Worm (Caenorhabditis elegans) whole organism, young adult: ENCODE results near the gene K03H6.5.
A peak's percentile ranks its signal among the peaks of the same experiment; 100 is the strongest.
"Not testable (repeated sequence)": the region's sequence is repeated elsewhere in the genome, so short reads cannot be mapped to it uniquely, and the experiment has no call there.

Experiments used
- B0261.1 ChIP-seq: sonication (generic microtip); optimal IDR thresholded peaks from 2 replicates; lab custom pipeline; 2016; ENCODE audit warnings: mild to moderate bottlenecking, missing genetic modification characterization, moderate library complexity, missing compliant biosample characterization
- B0336.3 ChIP-seq: fragments of 200-800 bp; sonication (Bioruptor generic); IDR thresholded peaks from 2 replicates; pipeline ENCODE4 v1.3.6; 2022; ENCODE audit warnings: missing genetic modification characterization, missing compliant biosample characterization
- F23B12.7 ChIP-seq: sonication (generic microtip); optimal IDR thresholded peaks from 2 replicates; lab custom pipeline; 2017; ENCODE audit warnings: missing genetic modification characterization, mild to moderate bottlenecking, missing compliant biosample characterization, antibody characterized with exemption, moderate library complexity; ENCODE audit not compliant: insufficient read depth
- F33H1.4 ChIP-seq: fragments of 200-800 bp; sonication (Bioruptor generic); IDR thresholded peaks from 2 replicates; pipeline ENCODE4 v1.3.6; 2022; ENCODE audit warnings: missing genetic modification reagents, missing genetic modification characterization, missing compliant biosample characterization
- F49E8.2 ChIP-seq: sonication (generic microtip); optimal IDR thresholded peaks from 3 replicates; lab custom pipeline; 2017; ENCODE audit warnings: missing genetic modification characterization, mild to moderate bottlenecking, missing compliant biosample characterization, antibody characterized with exemption, moderate library complexity; ENCODE audit not compliant: insufficient read depth
- F52B5.7 ChIP-seq: sonication (generic microtip); optimal IDR thresholded peaks from 2 replicates; lab custom pipeline; 2016; ENCODE audit warnings: mild to moderate bottlenecking, missing genetic modification characterization, missing compliant biosample characterization
- T07F8.4 ChIP-seq: sonication (generic microtip); optimal IDR thresholded peaks from 2 replicates; lab custom pipeline; 2016; ENCODE audit warnings: mild to moderate bottlenecking, missing genetic modification characterization, moderate library complexity, missing compliant biosample characterization
- Y53F4B.3 ChIP-seq: fragments of 200-800 bp; sonication (Bioruptor generic); IDR thresholded peaks from 2 replicates; pipeline ENCODE4 v1.3.6; 2022; ENCODE audit warnings: missing genetic modification reagents, missing genetic modification characterization, missing compliant biosample characterization
- ZK185.1 ChIP-seq: sonication (generic microtip); optimal IDR thresholded peaks from 2 replicates; lab custom pipeline; 2016; ENCODE audit warnings: mild to moderate bottlenecking, missing genetic modification characterization, missing compliant biosample characterization; ENCODE audit not compliant: poor library complexity, severe bottlenecking
- aptf-2 ChIP-seq: fragments of 200-800 bp; sonication (Bioruptor generic); conservative IDR thresholded peaks from 2 replicates; pipeline ENCODE4 v1.3.6; 2022; ENCODE audit warnings: missing genetic modification reagents, missing genetic modification characterization, missing compliant biosample characterization
- ccch-3 ChIP-seq: fragments of 200-800 bp; sonication (Bioruptor generic); optimal IDR thresholded peaks from 2 replicates; lab custom pipeline; 2018; ENCODE audit warnings: mild to moderate bottlenecking, missing genetic modification characterization, missing compliant biosample characterization
- cebp-2 ChIP-seq: fragments of 200-800 bp; sonication (Bioruptor generic); IDR thresholded peaks from 2 replicates; pipeline ENCODE4 v1.3.6; 2022; ENCODE audit warnings: missing genetic modification characterization, missing compliant biosample characterization
- ceh-100 ChIP-seq: fragments of 200-800 bp; sonication (Bioruptor generic); IDR thresholded peaks from 2 replicates; pipeline ENCODE4 v1.3.6; 2022; ENCODE audit warnings: missing genetic modification reagents, missing genetic modification characterization, missing compliant biosample characterization
- ceh-27 ChIP-seq: fragments of 200-800 bp; sonication (Bioruptor generic); optimal IDR thresholded peaks from 2 replicates; lab custom pipeline; 2018; ENCODE audit warnings: mild to moderate bottlenecking, missing genetic modification characterization, moderate library complexity, missing compliant biosample characterization
- ceh-40 ChIP-seq: fragments of 200-800 bp; sonication (Bioruptor generic); IDR thresholded peaks from 2 replicates; pipeline ENCODE4 v1.3.6; 2022; ENCODE audit warnings: missing genetic modification characterization, missing compliant biosample characterization
- dox-1 ChIP-seq: fragments of 200-800 bp; sonication (Bioruptor generic); IDR thresholded peaks from 2 replicates; pipeline ENCODE4 v1.3.6; 2022; ENCODE audit warnings: missing genetic modification reagents, missing genetic modification characterization, missing compliant biosample characterization
- ets-4 ChIP-seq: fragments of 200-800 bp; sonication (Bioruptor generic); optimal IDR thresholded peaks from 2 replicates; lab custom pipeline; 2018; ENCODE audit warnings: mild to moderate bottlenecking, missing genetic modification characterization, missing compliant biosample characterization
- hrde-1 ChIP-seq: sonication (generic microtip); optimal IDR thresholded peaks from 2 replicates; lab custom pipeline; 2016; ENCODE audit warnings: missing genetic modification characterization, mild to moderate bottlenecking, missing compliant biosample characterization, moderate library complexity, missing genotype, missing genetic modification reagents, borderline replicate concordance
- lin-40 ChIP-seq: sonication (generic microtip); optimal IDR thresholded peaks from 2 replicates; lab custom pipeline; 2016; ENCODE audit warnings: missing genetic modification characterization, mild to moderate bottlenecking, missing compliant biosample characterization, missing genotype, missing genetic modification reagents
- lir-1 ChIP-seq: fragments of 200-800 bp; sonication (Bioruptor generic); conservative IDR thresholded peaks from 2 replicates; pipeline ENCODE4 v1.3.6; 2022; ENCODE audit warnings: missing genetic modification reagents, missing genetic modification characterization, missing compliant biosample characterization
- lsl-1 ChIP-seq: fragments of 200-800 bp; sonication (Bioruptor generic); optimal IDR thresholded peaks from 2 replicates; lab custom pipeline; 2018; ENCODE audit warnings: mild to moderate bottlenecking, missing genetic modification characterization, moderate library complexity, missing compliant biosample characterization
- madf-6 ChIP-seq: fragments of 200-800 bp; sonication (Bioruptor generic); IDR thresholded peaks from 2 replicates; pipeline ENCODE4 v1.3.6; 2022; ENCODE audit warnings: missing genetic modification reagents, missing genetic modification characterization, missing compliant biosample characterization
- mel-28 ChIP-seq: sonication (generic microtip); optimal IDR thresholded peaks from 2 replicates; lab custom pipeline; 2016; ENCODE audit warnings: borderline replicate concordance, mild to moderate bottlenecking, missing genetic modification characterization, missing compliant biosample characterization
- nfya-1 ChIP-seq: sonication (generic microtip); optimal IDR thresholded peaks from 2 replicates; lab custom pipeline; 2017; ENCODE audit warnings: antibody characterized with exemption, missing compliant biosample characterization, missing genetic modification characterization, borderline replicate concordance; ENCODE audit not compliant: insufficient read depth
- nhr-27 ChIP-seq: fragments of 200-800 bp; sonication (Bioruptor generic); optimal IDR thresholded peaks from 2 replicates; lab custom pipeline; 2018; ENCODE audit warnings: mild to moderate bottlenecking, missing genetic modification characterization, moderate library complexity, missing compliant biosample characterization
- rec-8 ChIP-seq, 2 experiments: sonication (generic microtip); optimal IDR thresholded peaks; 2 replicates each; lab custom pipeline; 2016; ENCODE audit warnings: mild to moderate bottlenecking in 2 of 2, missing genetic modification characterization in 2 of 2, missing genetic modification reagents in 2 of 2, missing genotype in 2 of 2, missing biosample characterization in 1 of 2, missing compliant biosample characterization in 1 of 2, moderate library complexity in 1 of 2
- sea-2 ChIP-seq: fragments of 200-800 bp; sonication (Bioruptor generic); IDR thresholded peaks from 2 replicates; pipeline ENCODE4 v1.3.6; 2022; ENCODE audit warnings: missing genetic modification characterization, missing compliant biosample characterization
- snpc-1.1 ChIP-seq: sonication (generic microtip); optimal IDR thresholded peaks from 2 replicates; lab custom pipeline; 2017; ENCODE audit warnings: missing genetic modification characterization, mild to moderate bottlenecking, missing compliant biosample characterization, antibody characterized with exemption, moderate library complexity, missing genotype, missing genetic modification reagents; ENCODE audit not compliant: insufficient read depth
- snpc-4 ChIP-seq, 5 experiments: fragments of 150-350 bp in 1 of 5; sonication (generic microtip) in 4 of 5; optimal IDR thresholded peaks; 2 replicates each; lab custom pipeline; 2014 to 2018; ENCODE audit warnings: missing genetic modification characterization in 5 of 5, missing biosample characterization in 3 of 5, antibody characterized with exemption in 2 of 5, mild to moderate bottlenecking in 2 of 5, missing compliant biosample characterization in 2 of 5, missing genotype in 2 of 5, moderate library complexity in 2 of 5, missing genetic modification reagents in 1 of 5
- zim-3 ChIP-seq: sonication (generic microtip); optimal IDR thresholded peaks from 2 replicates; lab custom pipeline; 2017; ENCODE audit warnings: mild to moderate bottlenecking, missing genetic modification characterization, moderate library complexity, missing compliant biosample characterization

K03H6.5 gene

DNA sequence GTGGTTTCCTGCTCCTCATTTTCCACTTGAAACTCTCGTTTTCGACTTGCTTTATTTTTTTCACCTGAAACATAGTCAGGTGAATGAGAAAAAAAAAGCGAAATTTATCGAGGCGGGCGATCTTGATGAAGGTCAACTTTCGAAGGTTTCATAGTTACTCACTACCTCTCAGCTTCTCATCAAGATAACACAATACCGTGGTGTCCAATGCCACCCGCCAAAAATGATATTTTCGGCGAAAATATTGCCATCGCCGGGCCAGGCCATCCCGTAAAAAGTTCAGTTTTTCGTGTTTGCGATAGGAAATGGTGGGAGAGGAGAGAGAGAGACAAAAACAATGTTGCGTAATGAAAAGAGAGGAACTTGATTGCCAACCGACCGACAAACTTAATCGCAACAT, 10.9 kb upstream of the K03H6.5 start:
- TF ChIP-seq F49E8.2 (tag; lab: Kevin White, UChicago): no peak
- TF ChIP-seq zim-3 (tag; lab: Kevin White, UChicago): no peak
- no peak for TF ChIP-seq sea-2 (GFP tag; lab: Robert Waterston, UW)
- no peak for TF ChIP-seq F52B5.7
- TF ChIP-seq lir-1 (GFP tag; lab: Robert Waterston, UW): no peak
- no peak for TF ChIP-seq ccch-3 (GFP tag; lab: Kevin White, UChicago)
- no peak for TF ChIP-seq snpc-1.1 (tag; lab: Kevin White, UChicago)

ce11 chrIV:1528682-1529081, 7.5 kb downstream of the K03H6.5 start:
- TF ChIP-seq snpc-4 (GFP tag; optimal IDR thresholded peaks at IDR 0.05; lab: Kevin White, UChicago): not testable (repeated sequence)
- TF ChIP-seq snpc-4 (tag; optimal IDR thresholded peaks at IDR 0.05; lab: Kevin White, UChicago): peak in 2 of 4 experiments; percentile 64 to 84

DNA sequence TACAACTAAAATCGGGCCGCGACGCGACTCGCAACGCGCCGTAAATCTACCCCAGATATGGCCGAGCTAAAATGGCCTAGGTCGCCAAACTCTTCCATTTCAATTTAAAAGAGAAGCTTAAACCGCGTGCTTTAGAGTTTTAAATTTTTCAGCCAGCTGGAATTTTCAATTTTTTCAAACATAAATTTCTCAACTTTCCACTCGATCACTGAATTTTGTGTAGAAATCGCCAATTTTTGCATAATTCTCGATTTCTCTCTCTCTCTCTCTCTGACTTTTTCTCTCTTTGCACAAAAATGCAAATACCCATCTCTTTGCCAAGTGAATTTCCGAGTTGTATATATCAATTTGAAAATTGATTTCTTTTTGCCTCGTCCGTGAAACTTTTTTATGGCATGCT, 12.8 kb downstream of the K03H6.5 start, which contains the start of gene K03H6.1:
Gene K03H6.1 (plus strand): TSS at position 301 of the 400 bp plus-strand sequence.
- TF ChIP-seq sea-2 (GFP tag; lab: Robert Waterston, UW) (no peak), F33H1.4 (GFP tag; lab: Robert Waterston, UW) (no peak), F23B12.7 (tag; lab: Kevin White, UChicago) (no peak), nfya-1 (no peak), ceh-100 (GFP tag; lab: Robert Waterston, UW) (no peak), ZK185.1 (no peak), lir-1 (GFP tag; lab: Robert Waterston, UW) (no peak), dox-1 (no peak), hrde-1 (no peak), ceh-40 (GFP tag; lab: Robert Waterston, UW) (no peak)

- TF ChIP-seq sea-2 (GFP tag; lab: Robert Waterston, UW) (no peak), madf-6 (GFP tag; lab: Robert Waterston, UW) (no peak), B0336.3 (GFP tag; lab: Robert Waterston, UW) (no peak), mel-28 (tag; lab: Kevin White, UChicago) (no peak), lsl-1 (GFP tag; lab: Kevin White, UChicago) (no peak), cebp-2 (no peak), nhr-27 (tag; lab: Kevin White, UChicago) (no peak), T07F8.4 (tag; lab: Kevin White, UChicago) (no peak), F49E8.2 (tag; lab: Kevin White, UChicago) (no peak), B0261.1 (tag; lab: Kevin White, UChicago) (no peak), ceh-100 (GFP tag; lab: Robert Waterston, UW) (no peak), aptf-2 (GFP tag; lab: Robert Waterston, UW) (no peak), ets-4 (no peak), lin-40 (tag; lab: Kevin White, UChicago) (no peak), ceh-27 (GFP tag; lab: Kevin White, UChicago) (no peak), F33H1.4 (GFP tag; lab: Robert Waterston, UW) (no peak), rec-8 (tag; optimal IDR thresholded peaks at IDR 0.05; lab: Kevin White, UChicago) (no peak), Y53F4B.3 (GFP tag; lab: Robert Waterston, UW) (no peak)
- TF ChIP-seq, all 124 proteins: peak for 0
Observed at ce11 chrIV:1522358-1522757, 13.9 kb downstream of the K03H6.5 start.
